Worm (Caenorhabditis elegans) whole organism, mixed stage, embryonic: ENCODE data around the gene ZK899.7.
A peak's percentile ranks its signal among the peaks of the same experiment; 100 is the strongest.

Source experiments
- M03D4.4 ChIP-seq: sonication (generic microtip); optimal IDR thresholded peaks from 2 replicates; lab custom pipeline; 2017; ENCODE audit warnings: mild to moderate bottlenecking, missing genetic modification characterization, missing compliant biosample characterization
- bed-3 ChIP-seq: fragments of 200-800 bp; sonication (Bioruptor generic); optimal IDR thresholded peaks from 3 replicates; lab custom pipeline; 2018; ENCODE audit warnings: mild to moderate bottlenecking, missing genetic modification characterization, moderate library complexity, missing compliant biosample characterization
- blmp-1 ChIP-seq: fragments of 150-350 bp; optimal IDR thresholded peaks from 2 replicates; lab custom pipeline; 2014; ENCODE audit warnings: missing biosample characterization, missing genetic modification characterization
- ceh-39 ChIP-seq: fragments of 150-350 bp; optimal IDR thresholded peaks from 2 replicates; lab custom pipeline; 2014; ENCODE audit warnings: missing biosample characterization, missing genetic modification characterization
- ceh-43 ChIP-seq: fragments of 200-800 bp; sonication (Bioruptor generic); optimal IDR thresholded peaks from 2 replicates; lab custom pipeline; 2018; ENCODE audit warnings: mild to moderate bottlenecking, missing genetic modification characterization, moderate library complexity, missing compliant biosample characterization
- ceh-83 ChIP-seq: fragments of 200-800 bp; sonication (Bioruptor generic); optimal IDR thresholded peaks from 2 replicates; lab custom pipeline; 2018; ENCODE audit warnings: mild to moderate bottlenecking, missing genetic modification characterization, missing compliant biosample characterization
- ces-1 ChIP-seq: fragments of 150-350 bp; optimal IDR thresholded peaks from 2 replicates; lab custom pipeline; 2014; ENCODE audit warnings: missing biosample characterization, missing genetic modification reagents, missing genetic modification characterization
- cnd-1 ChIP-seq: fragments of 200-800 bp; sonication (Bioruptor generic); optimal IDR thresholded peaks from 2 replicates; lab custom pipeline; 2018; ENCODE audit warnings: mild to moderate bottlenecking, missing genetic modification characterization, missing compliant biosample characterization
- drap-1 ChIP-seq: fragments of 200-800 bp; sonication (Bioruptor generic); optimal IDR thresholded peaks from 3 replicates; lab custom pipeline; 2018; ENCODE audit warnings: mild to moderate bottlenecking, missing genetic modification characterization, missing compliant biosample characterization
- elt-1 ChIP-seq: sonication (generic microtip); optimal IDR thresholded peaks from 2 replicates; lab custom pipeline; 2017; ENCODE audit warnings: missing genetic modification characterization, mild to moderate bottlenecking, missing compliant biosample characterization, antibody characterized with exemption, moderate library complexity, borderline replicate concordance; ENCODE audit not compliant: insufficient read depth
- elt-3 ChIP-seq: fragments of 150-350 bp; optimal IDR thresholded peaks from 2 replicates; lab custom pipeline; 2014; ENCODE audit warnings: missing biosample characterization, missing genetic modification characterization
- flh-1 ChIP-seq: fragments of 200-800 bp; sonication (Bioruptor generic); optimal IDR thresholded peaks from 2 replicates; lab custom pipeline; 2018; ENCODE audit warnings: mild to moderate bottlenecking, missing genetic modification characterization, moderate library complexity, missing compliant biosample characterization
- ham-2 ChIP-seq: fragments of 200-800 bp; sonication (Bioruptor generic); optimal IDR thresholded peaks from 2 replicates; lab custom pipeline; 2018; ENCODE audit warnings: mild to moderate bottlenecking, missing genetic modification characterization, missing compliant biosample characterization
- hlh-1 ChIP-seq: fragments of 150-350 bp; optimal IDR thresholded peaks from 2 replicates; lab custom pipeline; 2014; ENCODE audit warnings: missing biosample characterization, missing genetic modification reagents, missing genetic modification characterization
- lin-13 ChIP-seq: fragments of 150-350 bp; optimal IDR thresholded peaks from 2 replicates; lab custom pipeline; 2014; ENCODE audit warnings: missing biosample characterization, missing genetic modification characterization
- lin-32 ChIP-seq: fragments of 200-800 bp; sonication (Bioruptor generic); optimal IDR thresholded peaks from 2 replicates; lab custom pipeline; 2018; ENCODE audit warnings: mild to moderate bottlenecking, missing genetic modification characterization, missing compliant biosample characterization
- lsy-2 ChIP-seq: fragments of 150-350 bp; optimal IDR thresholded peaks from 2 replicates; lab custom pipeline; 2014; ENCODE audit warnings: missing biosample characterization, missing genetic modification characterization
- mab-5 ChIP-seq: fragments of 150-350 bp; optimal IDR thresholded peaks from 2 replicates; lab custom pipeline; 2014; ENCODE audit warnings: missing biosample characterization, missing genetic modification characterization
- mep-1 ChIP-seq: fragments of 150-350 bp; optimal IDR thresholded peaks from 2 replicates; lab custom pipeline; 2017; ENCODE audit warnings: missing biosample characterization, missing genetic modification reagents, missing genetic modification characterization, inconsistent platforms
- mls-2 ChIP-seq: sonication (generic microtip); optimal IDR thresholded peaks from 2 replicates; lab custom pipeline; 2016; ENCODE audit warnings: mild to moderate bottlenecking, missing genetic modification characterization, moderate library complexity, missing compliant biosample characterization
- nhr-12 ChIP-seq: fragments of 150-350 bp; optimal IDR thresholded peaks from 2 replicates; lab custom pipeline; 2014; ENCODE audit warnings: missing biosample characterization, missing genetic modification characterization
- nhr-2 ChIP-seq: fragments of 150-350 bp; optimal IDR thresholded peaks from 2 replicates; lab custom pipeline; 2014; ENCODE audit warnings: missing biosample characterization, missing genetic modification characterization
- nhr-237 ChIP-seq: fragments of 150-350 bp; optimal IDR thresholded peaks from 2 replicates; lab custom pipeline; 2014; ENCODE audit warnings: missing biosample characterization, missing genetic modification characterization
- nhr-28 ChIP-seq: fragments of 150-350 bp; optimal IDR thresholded peaks from 2 replicates; lab custom pipeline; 2014; ENCODE audit warnings: missing biosample characterization, missing genetic modification characterization
- nhr-76 ChIP-seq: sonication (generic microtip); optimal IDR thresholded peaks from 2 replicates; lab custom pipeline; 2017; ENCODE audit warnings: missing biosample characterization, missing genetic modification characterization
- pha-4 ChIP-seq: fragments of 150-350 bp; optimal IDR thresholded peaks from 2 replicates; lab custom pipeline; 2018; ENCODE audit warnings: missing biosample characterization, missing genetic modification reagents, missing genetic modification characterization
- sem-2 ChIP-seq: fragments of 200-800 bp; sonication (Bioruptor generic); optimal IDR thresholded peaks from 2 replicates; lab custom pipeline; 2018; ENCODE audit warnings: mild to moderate bottlenecking, missing genetic modification characterization, missing compliant biosample characterization
- snpc-4 ChIP-seq: fragments of 150-350 bp; optimal IDR thresholded peaks from 2 replicates; lab custom pipeline; 2014; ENCODE audit warnings: missing biosample characterization, missing genetic modification characterization
- sptf-1 ChIP-seq: sonication (generic microtip); optimal IDR thresholded peaks from 2 replicates; lab custom pipeline; 2017; ENCODE audit warnings: mild to moderate bottlenecking, missing genetic modification characterization, moderate library complexity, missing compliant biosample characterization
- tbx-8 ChIP-seq: fragments of 200-800 bp; sonication (Bioruptor generic); optimal IDR thresholded peaks from 2 replicates; lab custom pipeline; 2018; ENCODE audit warnings: mild to moderate bottlenecking, missing genetic modification characterization, moderate library complexity, missing compliant biosample characterization
- unc-120 ChIP-seq: sonication (generic microtip); optimal IDR thresholded peaks from 2 replicates; lab custom pipeline; 2017; ENCODE audit warnings: missing genetic modification characterization, missing compliant biosample characterization; ENCODE audit not compliant: poor library complexity, severe bottlenecking
- unc-39 ChIP-seq: fragments of 150-350 bp; optimal IDR thresholded peaks from 2 replicates; lab custom pipeline; 2014; ENCODE audit warnings: missing biosample characterization, missing genetic modification characterization
- unc-62 ChIP-seq: fragments of 150-350 bp; optimal IDR thresholded peaks from 2 replicates; lab custom pipeline; 2014; ENCODE audit warnings: missing biosample characterization, missing genetic modification reagents, missing genetic modification characterization
- zip-8 ChIP-seq: fragments of 150-350 bp; optimal IDR thresholded peaks from 2 replicates; lab custom pipeline; 2014; ENCODE audit warnings: missing biosample characterization, missing genetic modification characterization
- ztf-11 ChIP-seq: fragments of 150-350 bp; optimal IDR thresholded peaks from 2 replicates; lab custom pipeline; 2014; ENCODE audit warnings: missing biosample characterization, missing genetic modification characterization

Gene ZK899.7

DNA sequence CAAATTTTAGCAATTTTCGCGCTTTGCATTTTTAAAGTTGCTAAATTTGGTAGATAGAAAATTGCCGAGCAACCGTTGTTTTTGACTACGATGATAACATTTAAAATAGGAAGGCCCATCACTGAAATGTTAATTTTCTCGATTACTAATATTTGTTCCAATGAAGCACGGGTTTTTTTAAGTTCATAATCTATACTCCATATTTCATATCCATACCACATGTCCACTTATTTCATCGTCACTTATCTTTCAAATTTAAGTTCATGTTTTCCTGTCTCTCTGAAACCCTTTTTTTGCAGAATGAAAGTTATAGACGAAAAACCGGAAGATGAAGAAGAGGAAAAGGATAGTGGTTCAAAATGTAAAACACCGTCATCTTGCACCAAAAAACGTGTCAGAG, 22.9 kb upstream of the ZK899.7 start, which contains the start of gene gap-2:
Gene gap-2, plus strand, starts transcription at position 301 of the 400 bp plus-strand sequence.
- TF ChIP-seq hlh-1: no peak
- TF ChIP-seq nhr-76: no peak
- TF ChIP-seq nhr-237: no peak
- TF ChIP-seq mep-1: no peak
- TF ChIP-seq sem-2 (GFP tag; lab: Kevin White, UChicago): no peak
- TF ChIP-seq zip-8 (tag; lab: Kevin White, UChicago): no peak
- TF ChIP-seq lin-13 (tag; lab: Kevin White, UChicago): no peak
- no peak for TF ChIP-seq unc-62 (GFP tag; lab: Kevin White, UChicago)
- no peak for TF ChIP-seq unc-120 (tag; lab: Kevin White, UChicago)
- no peak for TF ChIP-seq blmp-1
- no peak for TF ChIP-seq cnd-1
- no peak for TF ChIP-seq elt-1 (tag; lab: Kevin White, UChicago)
- TF ChIP-seq snpc-4 (tag; lab: Kevin White, UChicago): no peak
- no peak for TF ChIP-seq lin-32 (GFP tag; lab: Kevin White, UChicago)
- no peak for TF ChIP-seq sptf-1 (tag; lab: Kevin White, UChicago)
- TF ChIP-seq nhr-28 (tag; lab: Kevin White, UChicago): no peak
- no peak for TF ChIP-seq ceh-43 (GFP tag; lab: Kevin White, UChicago)
- no peak for TF ChIP-seq tbx-8 (GFP tag; lab: Kevin White, UChicago)
- no peak for TF ChIP-seq elt-3

DNA sequence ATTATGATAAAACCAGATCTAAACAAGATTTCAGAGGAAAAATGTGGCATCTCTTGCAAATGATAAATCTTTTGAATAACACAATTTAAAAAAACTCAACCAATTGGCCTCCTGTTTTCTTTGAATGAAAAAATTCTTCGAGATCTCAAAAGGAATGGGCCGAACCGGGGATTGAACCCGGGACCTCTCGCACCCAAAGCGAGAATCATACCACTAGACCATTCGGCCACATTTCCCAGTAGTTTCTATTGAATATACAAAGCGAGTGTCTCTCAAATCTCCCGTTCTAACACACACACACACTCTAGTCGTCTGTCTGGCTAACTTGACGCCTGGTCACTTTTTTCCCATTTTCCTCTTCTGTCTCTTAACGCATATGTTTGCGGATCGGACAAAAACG, 18.3 kb upstream of the ZK899.7 start:
- TF ChIP-seq cnd-1: peak; percentile 89
- TF ChIP-seq flh-1 (GFP tag; lab: Kevin White, UChicago): peak; percentile 76
- TF ChIP-seq lin-13 (tag; lab: Kevin White, UChicago): peak; percentile 33
- TF ChIP-seq unc-62 (GFP tag; lab: Kevin White, UChicago): peak; percentile 71
- TF ChIP-seq hlh-1: peak; percentile 58
- TF ChIP-seq mab-5: no peak
- peak; percentile 83 for TF ChIP-seq ham-2
- TF ChIP-seq M03D4.4 (tag; lab: Kevin White, UChicago): peak; percentile 91
- TF ChIP-seq lsy-2 (tag; lab: Kevin White, UChicago): peak; percentile 61
- TF ChIP-seq lin-32 (GFP tag; lab: Kevin White, UChicago): peak; percentile 86
- TF ChIP-seq sem-2 (GFP tag; lab: Kevin White, UChicago): peak; percentile 78
- TF ChIP-seq unc-120 (tag; lab: Kevin White, UChicago): peak; percentile 92
- TF ChIP-seq pha-4 (tag; lab: Kevin White, UChicago): peak; percentile 79
- TF ChIP-seq unc-39: no peak
- TF ChIP-seq tbx-8 (GFP tag; lab: Kevin White, UChicago): peak; percentile 90
- TF ChIP-seq snpc-4 (tag; lab: Kevin White, UChicago): no peak
- TF ChIP-seq nhr-12: no peak
- no peak for TF ChIP-seq blmp-1
- no peak for TF ChIP-seq elt-1 (tag; lab: Kevin White, UChicago)
- TF ChIP-seq ztf-11 (tag; lab: Kevin White, UChicago): peak; percentile 44
- TF ChIP-seq zip-8 (tag; lab: Kevin White, UChicago): no peak
- peak; percentile 54 for TF ChIP-seq ces-1
- peak; percentile 35 for TF ChIP-seq mep-1
- peak; percentile 90 for TF ChIP-seq ceh-43 (GFP tag; lab: Kevin White, UChicago)
- TF ChIP-seq drap-1 (GFP tag; lab: Kevin White, UChicago): peak; percentile 92
- no peak for TF ChIP-seq nhr-2 (tag; lab: Kevin White, UChicago)
- no peak for TF ChIP-seq nhr-76
- TF ChIP-seq ceh-83 (GFP tag; lab: Kevin White, UChicago): peak; percentile 91
- TF ChIP-seq nhr-237: peak; percentile 77
- TF ChIP-seq nhr-28 (tag; lab: Kevin White, UChicago): peak; percentile 50
- TF ChIP-seq elt-3: no peak
- peak; percentile 93 for TF ChIP-seq sptf-1 (tag; lab: Kevin White, UChicago)
- TF ChIP-seq ceh-39 (tag; lab: Kevin White, UChicago): peak; percentile 5
- TF ChIP-seq bed-3: peak; percentile 87
- peak; percentile 91 for TF ChIP-seq mls-2 (tag; lab: Kevin White, UChicago)

DNA sequence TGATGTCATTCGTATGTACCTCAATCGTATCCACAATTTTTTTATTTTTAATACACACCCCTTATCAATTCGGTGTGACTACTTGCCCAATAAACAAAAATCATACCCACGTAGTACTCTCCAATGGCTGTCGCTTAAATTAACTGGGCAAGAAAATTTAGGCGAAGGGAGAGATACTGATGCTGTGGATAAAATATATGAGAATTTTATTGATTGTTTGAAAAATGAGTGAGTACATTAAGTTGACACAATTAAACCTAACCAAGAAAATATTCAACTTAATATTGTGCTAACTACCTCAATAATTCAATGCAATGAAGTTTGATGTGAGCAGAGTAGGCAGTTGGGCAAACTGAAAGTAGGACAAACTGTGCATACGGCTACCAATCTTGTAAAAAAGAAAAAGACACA, 16.5 kb upstream of the ZK899.7 start:
- TF ChIP-seq elt-3 (peak; percentile 95), hlh-1 (peak; percentile 55), nhr-28 (tag; lab: Kevin White, UChicago) (peak; percentile 78), unc-120 (tag; lab: Kevin White, UChicago) (peak; percentile 65), mep-1 (peak; percentile 79), flh-1 (GFP tag; lab: Kevin White, UChicago) (no peak), drap-1 (GFP tag; lab: Kevin White, UChicago) (peak; percentile 85), bed-3 (no peak), blmp-1 (peak; percentile 54), ceh-83 (GFP tag; lab: Kevin White, UChicago) (no peak), snpc-4 (tag; lab: Kevin White, UChicago) (no peak), mls-2 (tag; lab: Kevin White, UChicago) (peak; percentile 37), nhr-76 (no peak), elt-1 (tag; lab: Kevin White, UChicago) (no peak), sem-2 (GFP tag; lab: Kevin White, UChicago) (no peak), ceh-43 (GFP tag; lab: Kevin White, UChicago) (no peak), unc-62 (GFP tag; lab: Kevin White, UChicago) (peak; percentile 91), ham-2 (no peak), lin-13 (tag; lab: Kevin White, UChicago) (no peak), zip-8 (tag; lab: Kevin White, UChicago) (no peak), lsy-2 (tag; lab: Kevin White, UChicago) (peak; percentile 88), ceh-39 (tag; lab: Kevin White, UChicago) (peak; percentile 82), tbx-8 (GFP tag; lab: Kevin White, UChicago) (peak; percentile 29), nhr-237 (peak; percentile 99), ces-1 (peak; percentile 98), nhr-2 (tag; lab: Kevin White, UChicago) (peak; percentile 53), pha-4 (tag; lab: Kevin White, UChicago) (peak; percentile 83), cnd-1 (peak; percentile 55), M03D4.4 (tag; lab: Kevin White, UChicago) (peak; percentile 48), lin-32 (GFP tag; lab: Kevin White, UChicago) (peak; percentile 13), unc-39 (no peak), sptf-1 (tag; lab: Kevin White, UChicago) (peak; percentile 74), mab-5 (peak; percentile 92), nhr-12 (peak; percentile 69), ztf-11 (tag; lab: Kevin White, UChicago) (peak; percentile 86)
